Worm (Caenorhabditis elegans) whole organism, L2 larva: ENCODE measurements around the gene Y66C5A.2.

Experiments used
- aly-2 ChIP-seq: fragments of 150-350 bp; optimal IDR thresholded peaks from 2 replicates; lab custom pipeline; 2014; ENCODE audit warnings: missing biosample characterization, missing genetic modification characterization
- unc-39 ChIP-seq: fragments of 150-350 bp; optimal IDR thresholded peaks from 2 replicates; lab custom pipeline; 2014; ENCODE audit warnings: missing biosample characterization, missing genetic modification characterization
- unc-62 ChIP-seq: fragments of 150-350 bp; optimal IDR thresholded peaks from 2 replicates; lab custom pipeline; 2014; ENCODE audit warnings: missing biosample characterization, missing genetic modification reagents, missing genetic modification characterization

- TF ChIP-seq unc-39 (tag; lab: Kevin White, UChicago): no peak
- no peak for TF ChIP-seq aly-2 (tag; lab: Kevin White, UChicago)
- no peak for TF ChIP-seq unc-62
Observed at ce11 chrX:14476625-14477257, 16.2 kb downstream of the Y66C5A.2 start.
